Worm (Caenorhabditis elegans): ENCODE measurements around the gene F53F1.6.

- TF ChIP-seq nhr-27 (tag; optimal IDR thresholded peaks at IDR 0.05) (no peak), zfh-2 (GFP tag; conservative IDR thresholded peaks at IDR 0.05) (no peak), ztf-6 (GFP tag; IDR thresholded peaks at IDR 0.05) (no peak), nfya-2 (GFP tag; IDR thresholded peaks at IDR 0.05) (no peak), pha-4 (tag; optimal IDR thresholded peaks at IDR 0.05) (no peak), D2030.7 (GFP tag; IDR thresholded peaks at IDR 0.05) (no peak), ama-1 (optimal IDR thresholded peaks at IDR 0.05) (no peak), ama-1 (GFP tag; optimal IDR thresholded peaks at IDR 0.05) (no peak), tbx-9 (tag; optimal IDR thresholded peaks at IDR 0.05; ENCODE audit: borderline replicate concordance) (no peak), hmg-20 (GFP tag; IDR thresholded peaks at IDR 0.05) (no peak)
Measured at ce11 chrV:13445229-13445949, 28.0 kb upstream of the F53F1.6 start, which contains the start of gene Y2H9A.4.
